Fruit fly (Drosophila melanogaster): ENCODE results near the gene dj.

Gene dj

dm6 chr3R:7081972-7082371 lies 22.9 kb downstream of the dj start, which contains the start of gene Dpck (continued):
- TF ChIP-seq Dp (GFP tag; optimal IDR thresholded peaks at IDR 0.05) (peak; percentile 47), CG18619 (GFP tag; optimal IDR thresholded peaks at IDR 0.05) (no peak), sob (GFP tag; IDR thresholded peaks at IDR 0.05) (no peak; the same call in 1 of the 2 replicates), sisA (GFP tag; IDR thresholded peaks at IDR 0.05) (no peak), CG1233 (GFP tag; optimal IDR thresholded peaks at IDR 0.05) (peak; percentile 16), CG12391 (tag; optimal IDR thresholded peaks at IDR 0.05) (peak; percentile 49), sna (GFP tag; IDR thresholded peaks at IDR 0.05; ENCODE audit: partially characterized antibody) (no peak), schlank (tag; optimal IDR thresholded peaks at IDR 0.05) (no peak), CG7786 (GFP tag; optimal IDR thresholded peaks at IDR 0.05) (no peak), sug (tag; optimal IDR thresholded peaks at IDR 0.05) (peak; percentile 47), ttk (GFP tag; IDR thresholded peaks at IDR 0.05) (no peak), Dbx (GFP tag; IDR thresholded peaks at IDR 0.05) (no peak), pum (GFP tag; optimal IDR thresholded peaks at IDR 0.05) (peak; percentile 1), trem (tag; optimal IDR thresholded peaks at IDR 0.05) (peak; percentile 42), CG31441 (GFP tag; IDR thresholded peaks at IDR 0.05) (0 out of 2 replicates have a peak, but pooled peaks have one; percentile 30), lola (GFP tag; optimal IDR thresholded peaks at IDR 0.05) (no peak), CG14667 (GFP tag; IDR thresholded peaks at IDR 0.05) (no peak), bbx (GFP tag; IDR thresholded peaks at IDR 0.05; ENCODE audit: partially characterized antibody) (no peak), Hand (GFP tag; optimal IDR thresholded peaks at IDR 0.05) (no peak), Awh (GFP tag; IDR thresholded peaks at IDR 0.05) (no peak), CG1529 (GFP tag; optimal IDR thresholded peaks at IDR 0.05) (no peak), seq (GFP tag; IDR thresholded peaks at IDR 0.05) (no peak), pho (GFP tag; optimal IDR thresholded peaks at IDR 0.05) (no peak), YL-1 (GFP tag; optimal IDR thresholded peaks at IDR 0.05) (peak; percentile 49), Lpt (GFP tag; optimal IDR thresholded peaks at IDR 0.05) (no peak), Mad (GFP tag; optimal IDR thresholded peaks at IDR 0.05) (peak; percentile 41), CG12219 (GFP tag; optimal IDR thresholded peaks at IDR 0.05) (no peak), gcm2 (GFP tag; optimal IDR thresholded peaks at IDR 0.05) (no peak), NK7.1 (GFP tag; optimal IDR thresholded peaks at IDR 0.05) (no peak), Hey (tag; optimal IDR thresholded peaks at IDR 0.05) (no peak), bigmax (GFP tag; optimal IDR thresholded peaks at IDR 0.05) (no peak), kah (GFP tag; optimal IDR thresholded peaks at IDR 0.05) (no peak), Lim3 (GFP tag; IDR thresholded peaks at IDR 0.05) (no peak), scrt (GFP tag; optimal IDR thresholded peaks at IDR 0.05) (peak; percentile 39), Side (GFP tag; optimal IDR thresholded peaks at IDR 0.05) (no peak), so (GFP tag; IDR thresholded peaks at IDR 0.05) (no peak), mam (GFP tag; optimal IDR thresholded peaks at IDR 0.05) (no peak), CG8388 (GFP tag; optimal IDR thresholded peaks at IDR 0.05) (no peak), gro (GFP tag; optimal IDR thresholded peaks at IDR 0.05) (peak; percentile 32), Abd-B (GFP tag; optimal IDR thresholded peaks at IDR 0.05) (no peak), B-H1 (GFP tag; IDR thresholded peaks at IDR 0.05) (no peak), CG9215 (GFP tag; IDR thresholded peaks at IDR 0.05) (no peak), CG31388 (GFP tag; optimal IDR thresholded peaks at IDR 0.05) (no peak), row (GFP tag; IDR thresholded peaks at IDR 0.05) (peak; percentile 85), CG8281 (tag; optimal IDR thresholded peaks at IDR 0.05) (no peak), CG9817 (tag; optimal IDR thresholded peaks at IDR 0.05) (no peak), HLH54F (GFP tag; optimal IDR thresholded peaks at IDR 0.05) (no peak), HLHmδ (GFP tag; optimal IDR thresholded peaks at IDR 0.05) (no peak), CG3163 (GFP tag; optimal IDR thresholded peaks at IDR 0.05) (no peak), CG10959 (GFP tag; IDR thresholded peaks at IDR 0.05) (no peak), klu (GFP tag; IDR thresholded peaks at IDR 0.05) (no peak), Fer1 (GFP tag; optimal IDR thresholded peaks at IDR 0.05) (peak; percentile 36)
